Fruit fly (Drosophila melanogaster) whole organism, pupa: ENCODE data around the gene ush.

ENCODE experiments used
- CG10348 ChIP-seq: fragments of 200-800 bp; sonication (Bioruptor generic); IDR thresholded peaks from 2 replicates; pipeline ENCODE4 v1.3.6; 2022; ENCODE audit warnings: missing biosample characterization, missing genetic modification characterization
- CG13204 ChIP-seq: fragments of 200-800 bp; sonication (Bioruptor generic); optimal IDR thresholded peaks from 2 replicates; lab custom pipeline; 2018; ENCODE audit warnings: missing biosample characterization, mild to moderate bottlenecking, missing genetic modification characterization, moderate library complexity
- CG14655 ChIP-seq: fragments of 200-800 bp; sonication (Bioruptor generic); optimal IDR thresholded peaks from 3 replicates; lab custom pipeline; 2017; ENCODE audit warnings: mild to moderate bottlenecking, missing biosample characterization, missing genetic modification reagents, missing genetic modification characterization
- CG17806 ChIP-seq: fragments of 200-800 bp; sonication (Bioruptor generic); optimal IDR thresholded peaks from 2 replicates; lab custom pipeline; 2018; ENCODE audit warnings: missing biosample characterization, mild to moderate bottlenecking, missing genetic modification characterization, moderate library complexity
- CG32121 ChIP-seq: fragments of 200-800 bp; sonication (Bioruptor generic); IDR thresholded peaks from 2 replicates; pipeline ENCODE4 v1.3.6; 2022; ENCODE audit warnings: missing biosample characterization, missing genetic modification characterization
- CG34367 ChIP-seq: fragments of 200-800 bp; sonication (Bioruptor generic); optimal IDR thresholded peaks from 2 replicates; lab custom pipeline; 2018; ENCODE audit warnings: missing biosample characterization, mild to moderate bottlenecking, missing genetic modification characterization
- CG9948 ChIP-seq: fragments of 200-800 bp; sonication (Bioruptor generic); optimal IDR thresholded peaks from 2 replicates; lab custom pipeline; 2018; ENCODE audit warnings: missing biosample characterization, mild to moderate bottlenecking, missing genetic modification characterization, moderate library complexity
- Ets98B ChIP-seq: fragments of 200-800 bp; sonication (Bioruptor generic); IDR thresholded peaks from 2 replicates; pipeline ENCODE4 v1.3.6; 2022; ENCODE audit warnings: missing biosample characterization, missing genetic modification characterization
- Pif1A ChIP-seq: fragments of 200-800 bp; sonication (Bioruptor generic); optimal IDR thresholded peaks from 3 replicates; lab custom pipeline; 2016; ENCODE audit warnings: missing biosample characterization, missing genetic modification characterization
- Snoo ChIP-seq: fragments of 200-800 bp; sonication (Bioruptor generic); optimal IDR thresholded peaks from 3 replicates; lab custom pipeline; 2017; ENCODE audit warnings: missing biosample characterization, mild to moderate bottlenecking, missing genetic modification characterization, inconsistent platforms
- rn ChIP-seq: fragments of 200-800 bp; sonication (Bioruptor generic); IDR thresholded peaks from 2 replicates; pipeline ENCODE4 v1.3.6; 2022; ENCODE audit warnings: missing biosample characterization, missing genetic modification characterization

DNA sequence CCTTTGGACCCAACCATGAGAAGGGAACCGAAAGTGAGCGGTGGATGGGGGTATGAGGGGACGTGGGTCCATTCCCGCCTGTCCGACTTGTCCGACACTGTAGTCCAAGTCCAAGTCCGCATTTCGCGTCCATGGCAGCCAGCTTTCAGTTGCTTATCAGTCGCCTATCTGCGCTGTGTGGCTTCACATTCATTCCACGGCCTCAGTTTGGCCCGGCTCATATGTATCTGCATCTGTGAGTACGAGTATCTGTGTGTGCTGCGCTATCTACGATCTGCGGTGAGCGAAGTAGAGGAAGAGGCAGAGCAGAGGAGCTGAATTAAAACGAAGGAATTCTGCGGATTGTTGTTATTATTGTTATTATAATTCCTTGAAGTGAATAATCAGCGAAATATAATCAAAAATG is 48.5 kb downstream of the ush start:
- TF ChIP-seq CG17806 (tag; lab: Kevin White, UChicago), result peak; percentile 14
- TF ChIP-seq Snoo (tag; lab: Kevin White, UChicago), result peak; percentile 12
- peak; percentile 88 for TF ChIP-seq CG13204 (GFP tag; lab: Kevin White, UChicago)
- no peak for TF ChIP-seq CG10348 (GFP tag; lab: Robert Waterston, UW)
- TF ChIP-seq Pif1A (GFP tag; lab: Kevin White, UChicago), result peak; percentile 38
- no peak for TF ChIP-seq CG34367
- no peak for TF ChIP-seq CG32121
- no peak for TF ChIP-seq CG9948
- TF ChIP-seq Ets98B, result no peak
- TF ChIP-seq rn (GFP tag; lab: Robert Waterston, UW), result no peak
- peak; percentile 37 for TF ChIP-seq CG14655 (GFP tag; lab: Kevin White, UChicago)
